Fruit fly (Drosophila melanogaster): ENCODE measurements around the gene repo.

repo gene

dm6 chr3R:18188702-18189125 lies 47.3 kb upstream of the repo start, which contains the start of the genes CG12321 and MED17 (continued):
- TF ChIP-seq HLH4C (GFP tag; IDR thresholded peaks at IDR 0.05; ENCODE audit: partially characterized antibody) (no peak), CG18764 (GFP tag; optimal IDR thresholded peaks at IDR 0.05) (peak; percentile 84), Nf-YC (tag; optimal IDR thresholded peaks at IDR 0.05) (peak; percentile 72), sug (tag; optimal IDR thresholded peaks at IDR 0.05) (peak; percentile 81), schlank (tag; optimal IDR thresholded peaks at IDR 0.05) (peak; percentile 26), CG3407 (GFP tag; optimal IDR thresholded peaks at IDR 0.05) (peak; percentile 70), CrebB (tag; optimal IDR thresholded peaks at IDR 0.05) (peak; percentile 50), ranshi (GFP tag; IDR thresholded peaks at IDR 0.05) (peak; percentile 88), CG17359 (tag; optimal IDR thresholded peaks at IDR 0.05) (peak; percentile 84), dati (GFP tag; IDR thresholded peaks at IDR 0.05) (no peak), NfI (GFP tag; optimal IDR thresholded peaks at IDR 0.05) (peak; percentile 89), CG34422 (GFP tag; IDR thresholded peaks at IDR 0.05) (peak; percentile 89), CG2129 (GFP tag; IDR thresholded peaks at IDR 0.05; ENCODE audit: partially characterized antibody) (no peak), Bteb2 (GFP tag; optimal IDR thresholded peaks at IDR 0.05) (peak; percentile 66), CG3726 (GFP tag; IDR thresholded peaks at IDR 0.05) (peak; percentile 76; the same call in 2 of the 3 replicates), Nf-YB (GFP tag; optimal IDR thresholded peaks at IDR 0.05) (peak; percentile 54), CG11723 (GFP tag; optimal IDR thresholded peaks at IDR 0.05) (peak; percentile 82), Mrtf (GFP tag; IDR thresholded peaks at IDR 0.05) (peak; percentile 73; the same call in 1 of the 3 replicates), Sin3A (optimal IDR thresholded peaks at IDR 0.05) (peak; percentile 5), pan (optimal IDR thresholded peaks at IDR 0.05) (no peak), pan (GFP tag; optimal IDR thresholded peaks at IDR 0.05 in 1 of 2, IDR thresholded peaks at IDR 0.05 in 1 of 2) (peak in 1 of 2 experiments; percentile 88), gsb-n (tag; optimal IDR thresholded peaks at IDR 0.05) (peak; percentile 70), CG16779 (GFP tag; IDR thresholded peaks at IDR 0.05) (peak; percentile 82), klu (GFP tag; IDR thresholded peaks at IDR 0.05) (peak; percentile 91), toy (GFP tag; IDR thresholded peaks at IDR 0.05) (peak; percentile 43; the same call in 1 of the 2 replicates), E2f2 (GFP tag; IDR thresholded peaks at IDR 0.05) (peak; percentile 73), CG30020 (tag; optimal IDR thresholded peaks at IDR 0.05) (peak; percentile 73), CG6813 (GFP tag; optimal IDR thresholded peaks at IDR 0.05) (peak; percentile 42), sens-2 (GFP tag; IDR thresholded peaks at IDR 0.05) (no peak; the same call in 1 of the 2 replicates), CG6272 (GFP tag; IDR thresholded peaks at IDR 0.05) (peak; percentile 86), fd3F (GFP tag; optimal IDR thresholded peaks at IDR 0.05) (peak; percentile 85), z (GFP tag; IDR thresholded peaks at IDR 0.05) (no peak), HmgZ (tag; optimal IDR thresholded peaks at IDR 0.05) (peak; percentile 71), B-H2 (GFP tag; optimal IDR thresholded peaks at IDR 0.05) (peak; percentile 88), Fer1 (GFP tag; optimal IDR thresholded peaks at IDR 0.05) (peak; percentile 86), kay (GFP tag; optimal IDR thresholded peaks at IDR 0.05) (peak; percentile 59), repo (GFP tag; optimal IDR thresholded peaks at IDR 0.05) (peak; percentile 18), CG4617 (GFP tag; optimal IDR thresholded peaks at IDR 0.05; ENCODE audit: borderline replicate concordance) (peak; percentile 83), CG31224 (GFP tag; IDR thresholded peaks at IDR 0.05) (peak; percentile 83), cas (GFP tag; IDR thresholded peaks at IDR 0.05) (peak; percentile 83), da (GFP tag; optimal IDR thresholded peaks at IDR 0.05) (no peak), gsb (GFP tag; IDR thresholded peaks at IDR 0.05) (peak; percentile 46), bcd (GFP tag; optimal IDR thresholded peaks at IDR 0.05) (peak; percentile 90), ATbp (GFP tag; optimal IDR thresholded peaks at IDR 0.05) (no peak), CG12104 (GFP tag; optimal IDR thresholded peaks at IDR 0.05) (peak; percentile 88), Asciz (GFP tag; optimal IDR thresholded peaks at IDR 0.05) (peak; percentile 78), CG17912 (GFP tag; optimal IDR thresholded peaks at IDR 0.05) (peak; percentile 43), CG12236 (GFP tag; optimal IDR thresholded peaks at IDR 0.05) (no peak), sens (GFP tag) (peak; percentile 93), Mad (GFP tag; optimal IDR thresholded peaks at IDR 0.05) (peak; percentile 57), CG31388 (GFP tag; optimal IDR thresholded peaks at IDR 0.05) (peak; percentile 82), CG1647 (GFP tag; optimal IDR thresholded peaks at IDR 0.05) (peak; percentile 62)
